Worm (Caenorhabditis elegans): ENCODE results near the gene npr-3.

Gene npr-3

ce11 chrIV:11500421-11500820 lies 40.6 kb downstream of the npr-3 start, which contains the start of gene H21P03.10:
H21P03.10 (plus strand) TSS chrIV:11500721.
- TF ChIP-seq lin-13 (tag; optimal IDR thresholded peaks at IDR 0.05): no peak
- TF ChIP-seq nhr-2 (tag; optimal IDR thresholded peaks at IDR 0.05): no peak
- no peak for TF ChIP-seq nhr-76 (tag; optimal IDR thresholded peaks at IDR 0.05)

- TF ChIP-seq ceh-39 (tag; optimal IDR thresholded peaks at IDR 0.05): no peak
- no peak for TF ChIP-seq lin-32 (GFP tag; optimal IDR thresholded peaks at IDR 0.05)
- TF ChIP-seq unc-120 (tag; optimal IDR thresholded peaks at IDR 0.05; ENCODE audit: poor library complexity, severe bottlenecking): no peak
- TF ChIP-seq ztf-11 (tag; optimal IDR thresholded peaks at IDR 0.05): no peak
- TF ChIP-seq unc-39 (tag; optimal IDR thresholded peaks at IDR 0.05): no peak
- no peak for TF ChIP-seq ceh-43 (GFP tag; optimal IDR thresholded peaks at IDR 0.05)
- no peak for TF ChIP-seq nhr-12 (tag; optimal IDR thresholded peaks at IDR 0.05)
- no peak for TF ChIP-seq flh-1 (GFP tag; optimal IDR thresholded peaks at IDR 0.05)
- no peak for TF ChIP-seq ceh-83 (GFP tag; optimal IDR thresholded peaks at IDR 0.05)
- no peak for TF ChIP-seq nhr-76 (tag; optimal IDR thresholded peaks at IDR 0.05)
- no peak for TF ChIP-seq sem-2 (GFP tag; optimal IDR thresholded peaks at IDR 0.05)
- no peak for TF ChIP-seq nhr-2 (tag; optimal IDR thresholded peaks at IDR 0.05)
Measured at ce11 chrIV:11503654-11504053, 43.9 kb downstream of the npr-3 start.

ce11 chrIV:11504416-11504815 lies 44.6 kb downstream of the npr-3 start, which contains the start of gene twk-25:
twk-25 (plus strand) TSS chrIV:11504716.
- TF ChIP-seq nhr-2 (tag; optimal IDR thresholded peaks at IDR 0.05): no peak
- TF ChIP-seq flh-1 (GFP tag; optimal IDR thresholded peaks at IDR 0.05): no peak
- no peak for TF ChIP-seq ces-1 (GFP tag; optimal IDR thresholded peaks at IDR 0.05)
- TF ChIP-seq nhr-237 (tag; optimal IDR thresholded peaks at IDR 0.05): no peak
- TF ChIP-seq unc-39 (tag; optimal IDR thresholded peaks at IDR 0.05): no peak
- TF ChIP-seq lin-32 (GFP tag; optimal IDR thresholded peaks at IDR 0.05): no peak
- no peak for TF ChIP-seq mep-1 (tag; optimal IDR thresholded peaks at IDR 0.05)
- no peak for TF ChIP-seq M03D4.4 (tag; optimal IDR thresholded peaks at IDR 0.05)
- no peak for TF ChIP-seq sem-2 (GFP tag; optimal IDR thresholded peaks at IDR 0.05)
- no peak for TF ChIP-seq unc-120 (tag; optimal IDR thresholded peaks at IDR 0.05; ENCODE audit: poor library complexity, severe bottlenecking)
- TF ChIP-seq elt-1 (tag; optimal IDR thresholded peaks at IDR 0.05; ENCODE audit: borderline replicate concordance, insufficient read depth): no peak
- no peak for TF ChIP-seq unc-62 (GFP tag; optimal IDR thresholded peaks at IDR 0.05)
- no peak for TF ChIP-seq elt-3 (tag; optimal IDR thresholded peaks at IDR 0.05)
- TF ChIP-seq snpc-4 (tag; optimal IDR thresholded peaks at IDR 0.05): no peak
- TF ChIP-seq lin-13 (tag; optimal IDR thresholded peaks at IDR 0.05): no peak

DNA sequence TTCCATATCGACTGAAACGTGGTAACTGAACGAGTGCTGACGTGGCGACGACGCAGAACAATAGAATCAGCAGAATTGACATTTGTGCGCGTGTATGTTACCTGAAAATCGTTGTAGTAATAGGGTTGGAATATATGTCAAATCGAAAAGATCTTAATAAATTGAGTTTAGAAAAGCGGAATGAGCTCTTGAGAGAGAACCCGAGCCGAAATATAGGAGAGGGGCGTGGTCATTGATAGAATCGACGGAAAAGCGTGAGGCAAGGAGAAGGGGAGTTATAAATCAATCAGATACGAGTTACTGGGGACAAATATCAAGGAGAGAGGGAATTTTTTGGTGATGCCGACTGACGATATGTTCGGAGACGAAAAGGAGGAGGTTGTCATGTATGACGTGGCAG lies 50.9 kb downstream of the npr-3 start, which contains the start of gene M04B2.6:
M04B2.6 (minus strand) TSS at position 101 of the 400 bp plus-strand sequence.
- TF ChIP-seq ces-1 (GFP tag; optimal IDR thresholded peaks at IDR 0.05) (no peak), unc-62 (GFP tag; optimal IDR thresholded peaks at IDR 0.05) (no peak), M03D4.4 (tag; optimal IDR thresholded peaks at IDR 0.05) (no peak), bed-3 (GFP tag; optimal IDR thresholded peaks at IDR 0.05) (no peak), unc-120 (tag; optimal IDR thresholded peaks at IDR 0.05; ENCODE audit: poor library complexity, severe bottlenecking) (no peak), nhr-28 (tag; optimal IDR thresholded peaks at IDR 0.05) (no peak), drap-1 (GFP tag; optimal IDR thresholded peaks at IDR 0.05) (no peak), elt-1 (tag; optimal IDR thresholded peaks at IDR 0.05; ENCODE audit: borderline replicate concordance, insufficient read depth) (no peak), sem-2 (GFP tag; optimal IDR thresholded peaks at IDR 0.05) (no peak), cnd-1 (tag; optimal IDR thresholded peaks at IDR 0.05) (no peak), nhr-2 (tag; optimal IDR thresholded peaks at IDR 0.05) (no peak), elt-3 (tag; optimal IDR thresholded peaks at IDR 0.05) (no peak)
